Fruit fly (Drosophila melanogaster): ENCODE measurements around the gene HP1D3csd.
A peak's percentile ranks its signal among the peaks of the same experiment; 100 is the strongest.

Gene HP1D3csd

dm6 chrX:19193336-19193735, 3.3 kb downstream of the HP1D3csd start, which contains the start of the genes CG7914 and CG14194 (continued):
- TF ChIP-seq CG4424 (GFP tag; optimal IDR thresholded peaks at IDR 0.05) (no peak), CG16813 (GFP tag; IDR thresholded peaks at IDR 0.05; ENCODE audit: partially characterized antibody) (peak; percentile 82), CG6813 (GFP tag; optimal IDR thresholded peaks at IDR 0.05) (no peak), CG11695 (GFP tag; IDR thresholded peaks at IDR 0.05) (no peak), CG34224 (GFP tag; IDR thresholded peaks at IDR 0.05; ENCODE audit: partially characterized antibody) (peak; percentile 71; the same call in 2 of the 3 replicates), sisA (GFP tag; IDR thresholded peaks at IDR 0.05) (no peak), bbx (GFP tag; IDR thresholded peaks at IDR 0.05; ENCODE audit: partially characterized antibody) (peak; percentile 89), wdn (GFP tag; IDR thresholded peaks at IDR 0.05) (no peak), scrt (GFP tag; optimal IDR thresholded peaks at IDR 0.05) (no peak), bcd (GFP tag; optimal IDR thresholded peaks at IDR 0.05) (no peak), Bdp1 (GFP tag; optimal IDR thresholded peaks at IDR 0.05) (no peak), Lhr (GFP tag; optimal IDR thresholded peaks at IDR 0.05) (no peak), dysf (GFP tag; IDR thresholded peaks at IDR 0.05) (0 out of 3 replicates have a peak, but pooled peaks have one; percentile 27), sens-2 (GFP tag; IDR thresholded peaks at IDR 0.05) (no peak), Dip2 (GFP tag; IDR thresholded peaks at IDR 0.05) (no peak), knrl (GFP tag; IDR thresholded peaks at IDR 0.05; ENCODE audit: partially characterized antibody) (peak; percentile 61; the same call in 2 of the 3 replicates), CG8924 (tag; optimal IDR thresholded peaks at IDR 0.05) (peak; percentile 1), CG12744 (GFP tag; optimal IDR thresholded peaks at IDR 0.05) (no peak), al (GFP tag; IDR thresholded peaks at IDR 0.05) (no peak), az2 (GFP tag; optimal IDR thresholded peaks at IDR 0.05) (no peak), Usf (GFP tag; optimal IDR thresholded peaks at IDR 0.05) (no peak), CG32767 (GFP tag; IDR thresholded peaks at IDR 0.05) (no peak), CG12104 (GFP tag; optimal IDR thresholded peaks at IDR 0.05) (no peak), ssp (GFP tag; IDR thresholded peaks at IDR 0.05) (no peak), klu (GFP tag; IDR thresholded peaks at IDR 0.05) (no peak), CG42726 (GFP tag; IDR thresholded peaks at IDR 0.05; ENCODE audit: partially characterized antibody) (no peak), BEAF-32 (GFP tag; optimal IDR thresholded peaks at IDR 0.05) (peak; percentile 62), fd64A (GFP tag; optimal IDR thresholded peaks at IDR 0.05) (no peak), p53 (GFP tag; optimal IDR thresholded peaks at IDR 0.05) (no peak), cas (GFP tag; IDR thresholded peaks at IDR 0.05) (no peak), sc (optimal IDR thresholded peaks at IDR 0.05) (no peak), sc (GFP tag; optimal IDR thresholded peaks at IDR 0.05) (no peak), D (optimal IDR thresholded peaks at IDR 0.05) (no peak), D (GFP tag; optimal IDR thresholded peaks at IDR 0.05) (no peak), pfk (GFP tag; optimal IDR thresholded peaks at IDR 0.05) (no peak), CG1603 (tag; optimal IDR thresholded peaks at IDR 0.05) (peak; percentile 60), gro (GFP tag; optimal IDR thresholded peaks at IDR 0.05) (no peak), CG6854 (GFP tag; optimal IDR thresholded peaks at IDR 0.05) (no peak), CG31365 (tag; optimal IDR thresholded peaks at IDR 0.05) (no peak), cad (GFP tag; optimal IDR thresholded peaks at IDR 0.05) (no peak), dimm (GFP tag; IDR thresholded peaks at IDR 0.05) (no peak), CG10267 (tag; optimal IDR thresholded peaks at IDR 0.05) (peak; percentile 3), Nf-YA (GFP tag; IDR thresholded peaks at IDR 0.05) (no peak), Atf6 (GFP tag; IDR thresholded peaks at IDR 0.05) (no peak), CG14667 (GFP tag; IDR thresholded peaks at IDR 0.05) (no peak), CG9437 (GFP tag; optimal IDR thresholded peaks at IDR 0.05) (no peak), row (GFP tag; IDR thresholded peaks at IDR 0.05) (peak; percentile 62), CG8089 (GFP tag; optimal IDR thresholded peaks at IDR 0.05) (no peak), rib (GFP tag; IDR thresholded peaks at IDR 0.05) (no peak), Hr3 (GFP tag; optimal IDR thresholded peaks at IDR 0.05) (no peak), kay (GFP tag; optimal IDR thresholded peaks at IDR 0.05) (no peak), Sin3A (optimal IDR thresholded peaks at IDR 0.05) (peak; percentile 1), Hr51 (GFP tag; optimal IDR thresholded peaks at IDR 0.05) (no peak)
